Worm (Caenorhabditis elegans) whole organism, late embryonic: ENCODE results near the gene ZK938.1.

ENCODE experiments used
- C08G9.2 ChIP-seq: sonication (generic microtip); optimal IDR thresholded peaks from 2 replicates; lab custom pipeline; 2016; ENCODE audit warnings: mild to moderate bottlenecking, missing genetic modification characterization, moderate library complexity, missing compliant biosample characterization
- C38D4.7 ChIP-seq: fragments of 200-800 bp; sonication (Bioruptor generic); optimal IDR thresholded peaks from 2 replicates; lab custom pipeline; 2018; ENCODE audit warnings: mild to moderate bottlenecking, missing genetic modification characterization, moderate library complexity, missing compliant biosample characterization
- F13H6.1 ChIP-seq: sonication (generic microtip); optimal IDR thresholded peaks from 2 replicates; lab custom pipeline; 2016; ENCODE audit warnings: missing genetic modification characterization, missing compliant biosample characterization
- K09A11.1 ChIP-seq: sonication (generic microtip); optimal IDR thresholded peaks from 2 replicates; lab custom pipeline; 2017; ENCODE audit warnings: antibody characterized with exemption, mild to moderate bottlenecking, missing genetic modification characterization, missing compliant biosample characterization; ENCODE audit not compliant: insufficient read depth
- T23F11.4 ChIP-seq: fragments of 200-800 bp; sonication (Bioruptor generic); optimal IDR thresholded peaks from 2 replicates; lab custom pipeline; 2018; ENCODE audit warnings: mild to moderate bottlenecking, missing genetic modification characterization, missing compliant biosample characterization
- Y22D7AL.16 ChIP-seq: sonication (generic microtip); optimal IDR thresholded peaks from 2 replicates; lab custom pipeline; 2016; ENCODE audit warnings: missing genetic modification characterization, missing compliant biosample characterization
- ceh-14 ChIP-seq: sonication (generic microtip); optimal IDR thresholded peaks from 2 replicates; lab custom pipeline; 2016; ENCODE audit warnings: missing genotype, missing genetic modification characterization, missing compliant biosample characterization
- ceh-18 ChIP-seq: sonication (generic microtip); optimal IDR thresholded peaks from 2 replicates; lab custom pipeline; 2016; ENCODE audit warnings: missing genetic modification characterization, missing compliant biosample characterization
- ceh-19 ChIP-seq: fragments of 200-800 bp; sonication (Bioruptor generic); optimal IDR thresholded peaks from 2 replicates; lab custom pipeline; 2018; ENCODE audit warnings: mild to moderate bottlenecking, missing genetic modification characterization, missing compliant biosample characterization
- ceh-2 ChIP-seq: sonication (generic microtip); optimal IDR thresholded peaks from 2 replicates; lab custom pipeline; 2016; ENCODE audit warnings: missing genotype, missing genetic modification characterization, missing compliant biosample characterization
- ceh-22 ChIP-seq: sonication (generic microtip); optimal IDR thresholded peaks from 2 replicates; lab custom pipeline; 2017; ENCODE audit warnings: missing biosample characterization, missing genetic modification characterization
- ceh-30 ChIP-seq: fragments of 150-350 bp; optimal IDR thresholded peaks from 2 replicates; lab custom pipeline; 2014; ENCODE audit warnings: missing biosample characterization, missing genetic modification characterization
- ceh-34 ChIP-seq: sonication (generic microtip); optimal IDR thresholded peaks from 2 replicates; lab custom pipeline; 2016; ENCODE audit warnings: mild to moderate bottlenecking, missing genetic modification characterization, missing compliant biosample characterization
- ceh-9 ChIP-seq: sonication (generic microtip); optimal IDR thresholded peaks from 2 replicates; lab custom pipeline; 2016; ENCODE audit warnings: mild to moderate bottlenecking, missing genetic modification characterization, inconsistent platforms, missing compliant biosample characterization
- elt-2 ChIP-seq: sonication (generic microtip); optimal IDR thresholded peaks from 2 replicates; lab custom pipeline; 2016; ENCODE audit warnings: missing genetic modification reagents, missing genetic modification characterization, missing compliant biosample characterization
- elt-4 ChIP-seq: sonication (generic microtip); optimal IDR thresholded peaks from 2 replicates; lab custom pipeline; 2016; ENCODE audit warnings: missing genetic modification characterization, missing compliant biosample characterization
- eyg-1 ChIP-seq: sonication (generic microtip); optimal IDR thresholded peaks from 2 replicates; lab custom pipeline; 2016; ENCODE audit warnings: missing genotype, missing genetic modification characterization, missing compliant biosample characterization
- fkh-10 ChIP-seq: fragments of 150-350 bp; optimal IDR thresholded peaks from 2 replicates; lab custom pipeline; 2014; ENCODE audit warnings: missing biosample characterization, missing genetic modification reagents, missing genetic modification characterization
- fkh-6 ChIP-seq: sonication (generic microtip); optimal IDR thresholded peaks from 2 replicates; lab custom pipeline; 2016; ENCODE audit warnings: missing genetic modification characterization, missing compliant biosample characterization
- hlh-30 ChIP-seq: sonication (generic microtip); optimal IDR thresholded peaks from 2 replicates; lab custom pipeline; 2017; ENCODE audit warnings: antibody characterized with exemption, missing genetic modification characterization, missing compliant biosample characterization; ENCODE audit not compliant: insufficient read depth
- hlh-6 ChIP-seq: sonication (generic microtip); optimal IDR thresholded peaks from 2 replicates; lab custom pipeline; 2016; ENCODE audit warnings: missing genotype, missing genetic modification characterization, missing compliant biosample characterization
- lim-6 ChIP-seq: sonication (generic microtip); optimal IDR thresholded peaks from 2 replicates; lab custom pipeline; 2016; ENCODE audit warnings: missing genetic modification characterization, missing compliant biosample characterization
- madf-2 ChIP-seq: sonication (generic microtip); optimal IDR thresholded peaks from 2 replicates; lab custom pipeline; 2017; ENCODE audit warnings: missing genetic modification characterization, missing compliant biosample characterization
- mec-3 ChIP-seq: sonication (generic microtip); optimal IDR thresholded peaks from 2 replicates; lab custom pipeline; 2016; ENCODE audit warnings: borderline replicate concordance, missing genetic modification characterization, missing compliant biosample characterization
- nfya-1 ChIP-seq: sonication (generic microtip); optimal IDR thresholded peaks from 2 replicates; lab custom pipeline; 2017; ENCODE audit warnings: missing genetic modification characterization, mild to moderate bottlenecking, missing compliant biosample characterization, antibody characterized with exemption, moderate library complexity
- nhr-232 ChIP-seq: sonication (generic microtip); optimal IDR thresholded peaks from 2 replicates; lab custom pipeline; 2016; ENCODE audit warnings: missing genetic modification characterization, missing compliant biosample characterization
- npax-4 ChIP-seq: sonication (generic microtip); optimal IDR thresholded peaks from 2 replicates; lab custom pipeline; 2016; ENCODE audit warnings: missing genetic modification characterization, missing compliant biosample characterization
- pat-9 ChIP-seq: fragments of 200-800 bp; sonication (Bioruptor generic); optimal IDR thresholded peaks from 2 replicates; lab custom pipeline; 2018; ENCODE audit warnings: mild to moderate bottlenecking, missing genetic modification characterization, moderate library complexity, missing compliant biosample characterization
- pha-4 ChIP-seq: fragments of 150-350 bp; optimal IDR thresholded peaks from 2 replicates; lab custom pipeline; 2018; ENCODE audit warnings: missing biosample characterization, missing genetic modification reagents, missing genetic modification characterization
- pros-1 ChIP-seq: fragments of 150-350 bp; optimal IDR thresholded peaks from 2 replicates; lab custom pipeline; 2014; ENCODE audit warnings: missing biosample characterization, missing genetic modification reagents, missing genetic modification characterization
- ref-2 ChIP-seq: sonication (generic microtip); optimal IDR thresholded peaks from 2 replicates; lab custom pipeline; 2016; ENCODE audit warnings: missing genetic modification characterization, missing compliant biosample characterization
- sdc-2 ChIP-seq: sonication (generic microtip); optimal IDR thresholded peaks from 2 replicates; lab custom pipeline; 2016; ENCODE audit warnings: missing genotype, missing genetic modification characterization, missing compliant biosample characterization
- sox-2 ChIP-seq: fragments of 200-800 bp; sonication (Bioruptor generic); IDR thresholded peaks from 2 replicates; pipeline ENCODE4 v1.3.6; 2022; ENCODE audit warnings: missing genetic modification reagents, missing genetic modification characterization, missing compliant biosample characterization
- sox-4 ChIP-seq: sonication (generic microtip); optimal IDR thresholded peaks from 2 replicates; lab custom pipeline; 2017; ENCODE audit warnings: mild to moderate bottlenecking, missing genetic modification characterization, inconsistent platforms, missing compliant biosample characterization
- tbx-2 ChIP-seq: sonication (generic microtip); optimal IDR thresholded peaks from 2 replicates; lab custom pipeline; 2016; ENCODE audit warnings: missing genetic modification characterization, missing compliant biosample characterization
- unc-3 ChIP-seq, 2 experiments: fragments of 200-800 bp in 1 of 2; sonication (Bioruptor generic) in 1 of 2; sonication (generic microtip) in 1 of 2; conservative IDR thresholded peaks in 1 of 2; optimal IDR thresholded peaks in 1 of 2; 2 replicates each; pipeline versions ENCODE4 v1.3.6 to Lab custom; 2016 to 2022; ENCODE audit warnings: missing compliant biosample characterization in 2 of 2, missing genetic modification characterization in 2 of 2, missing genetic modification reagents in 1 of 2
- unc-42 ChIP-seq: sonication (generic microtip); optimal IDR thresholded peaks from 2 replicates; lab custom pipeline; 2016; ENCODE audit warnings: missing genotype, missing genetic modification characterization, missing compliant biosample characterization
- unc-55 ChIP-seq: sonication (generic microtip); optimal IDR thresholded peaks from 2 replicates; lab custom pipeline; 2017; ENCODE audit warnings: missing biosample characterization, missing genetic modification reagents, missing genetic modification characterization
- zip-5 ChIP-seq: sonication (generic microtip); optimal IDR thresholded peaks from 2 replicates; lab custom pipeline; 2016; ENCODE audit warnings: missing genetic modification characterization, missing compliant biosample characterization
- ztf-16 ChIP-seq: sonication (generic microtip); optimal IDR thresholded peaks from 2 replicates; lab custom pipeline; 2017; ENCODE audit warnings: missing genetic modification characterization, missing compliant biosample characterization

Gene ZK938.1

ce11 chrII:9868207-9868606 lies 39.0 kb downstream of the ZK938.1 start:
- TF ChIP-seq K09A11.1 (no peak), elt-2 (tag; lab: Kevin White, UChicago) (no peak), nfya-1 (tag; lab: Kevin White, UChicago) (no peak), ceh-34 (no peak), ceh-14 (no peak), sdc-2 (tag; lab: Kevin White, UChicago) (no peak), pros-1 (no peak), hlh-6 (no peak), npax-4 (no peak), ceh-19 (no peak), sox-4 (tag; lab: Kevin White, UChicago) (no peak), ceh-18 (tag; lab: Kevin White, UChicago) (no peak), fkh-10 (GFP tag; lab: Kevin White, UChicago) (no peak), ref-2 (tag; lab: Kevin White, UChicago) (no peak), Y22D7AL.16 (tag; lab: Kevin White, UChicago) (no peak), lim-6 (tag; lab: Kevin White, UChicago) (no peak), eyg-1 (tag; lab: Kevin White, UChicago) (no peak), unc-55 (GFP tag; lab: Kevin White, UChicago) (no peak), C38D4.7 (GFP tag; lab: Kevin White, UChicago) (no peak), tbx-2 (tag; lab: Kevin White, UChicago) (no peak)

ce11 chrII:9868698-9869097 lies 39.5 kb downstream of the ZK938.1 start, which contains the start of gene old-1:
Gene old-1 (minus strand): TSS chrII:9868747.
- no peak for TF ChIP-seq nhr-232
- TF ChIP-seq hlh-30 (tag; lab: Kevin White, UChicago) = no peak
- no peak for TF ChIP-seq unc-42 (tag; lab: Kevin White, UChicago)
- TF ChIP-seq ceh-22 (tag; lab: Kevin White, UChicago) = no peak
- no peak for TF ChIP-seq ceh-9 (tag; lab: Kevin White, UChicago)
- no peak for TF ChIP-seq ceh-30 (tag; lab: Kevin White, UChicago)
- no peak for TF ChIP-seq sox-4 (tag; lab: Kevin White, UChicago)
- no peak for TF ChIP-seq zip-5 (tag; lab: Kevin White, UChicago)
- TF ChIP-seq nfya-1 (tag; lab: Kevin White, UChicago) = peak; percentile 65

ce11 chrII:9871061-9871460 lies 41.9 kb downstream of the ZK938.1 start, which contains the start of gene chil-7:
Gene chil-7 (minus strand): TSS chrII:9871172.
- TF ChIP-seq pha-4 (tag; lab: Kevin White, UChicago) (no peak), madf-2 (tag; lab: Kevin White, UChicago) (no peak), T23F11.4 (GFP tag; lab: Kevin White, UChicago) (no peak), ztf-16 (no peak), ceh-34 (no peak), ceh-18 (tag; lab: Kevin White, UChicago) (no peak), C08G9.2 (tag; lab: Kevin White, UChicago) (no peak), ceh-2 (tag; lab: Kevin White, UChicago) (no peak), ceh-22 (tag; lab: Kevin White, UChicago) (no peak), mec-3 (tag; lab: Kevin White, UChicago) (no peak), F13H6.1 (no peak), eyg-1 (tag; lab: Kevin White, UChicago) (no peak), fkh-6 (tag; lab: Kevin White, UChicago) (no peak), unc-42 (tag; lab: Kevin White, UChicago) (no peak), sox-2 (GFP tag; lab: Robert Waterston, UW) (no peak), unc-3 (GFP tag; conservative IDR thresholded peaks at IDR 0.05; lab: Robert Waterston, UW) (no peak), unc-3 (tag; optimal IDR thresholded peaks at IDR 0.05; lab: Kevin White, UChicago) (no peak), lim-6 (tag; lab: Kevin White, UChicago) (no peak), elt-4 (no peak), pat-9 (no peak)
